Worm (Caenorhabditis elegans): ENCODE results near the gene C54E4.1.
A peak's percentile ranks its signal among the peaks of the same experiment; 100 is the strongest.
"Not testable (repeated sequence)": the region's sequence is repeated elsewhere in the genome, so short reads cannot be mapped to it uniquely, and the experiment has no call there.

C54E4.1 gene

DNA sequence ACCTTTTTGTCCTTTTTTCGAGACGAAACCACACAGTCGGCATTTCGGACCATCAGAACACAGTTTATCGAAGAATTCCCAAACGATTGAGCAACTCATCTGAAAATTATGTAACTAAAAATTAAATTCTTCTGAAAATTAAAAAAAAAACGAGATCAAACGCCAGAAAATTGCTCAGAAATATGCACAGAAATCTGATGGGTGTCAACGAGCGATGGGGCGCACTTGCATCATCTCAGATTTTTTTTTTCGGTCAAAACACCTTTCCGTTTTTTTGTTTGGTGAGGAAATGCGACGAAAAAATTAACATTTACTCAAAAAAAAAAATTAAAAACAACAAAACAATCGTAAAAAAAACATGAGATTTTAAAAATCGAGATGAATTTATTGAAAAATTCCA, 41.4 kb downstream of the C54E4.1 start, which contains the start of gene T04C4.3:
T04C4.3 (minus strand) TSS at position 101 of the 400 bp plus-strand sequence.
- not testable (repeated sequence) for TF ChIP-seq lir-3 (tag; optimal IDR thresholded peaks at IDR 0.05); ctbp-1 (GFP tag; IDR thresholded peaks at IDR 0.05); F10B5.3 (tag; optimal IDR thresholded peaks at IDR 0.05)

DNA sequence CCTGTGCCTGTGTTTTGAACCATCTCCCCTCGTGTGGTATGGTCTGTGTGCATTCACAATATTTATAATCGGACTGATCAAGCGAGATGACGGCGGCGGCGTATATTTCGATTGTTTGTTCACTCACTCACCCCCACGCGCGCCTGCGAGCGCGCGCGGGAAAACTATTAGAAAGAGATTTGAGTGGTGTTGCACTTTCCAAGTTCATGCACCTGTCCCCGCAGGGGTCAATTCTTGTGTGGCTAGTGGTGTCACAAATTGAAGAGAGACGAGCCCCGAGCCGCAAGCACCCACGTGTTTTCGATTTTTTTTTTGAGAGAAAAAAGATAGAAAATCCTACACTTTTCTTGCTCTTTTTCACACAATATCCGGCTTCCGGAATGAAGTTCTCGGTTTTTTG, 41.9 kb downstream of the C54E4.1 start:
- TF ChIP-seq Y5F2A.4 (GFP tag; optimal IDR thresholded peaks at IDR 0.05) (no peak), ceh-32 (tag; optimal IDR thresholded peaks at IDR 0.05; ENCODE audit: poor library complexity) (no peak), F26F4.8 (GFP tag; conservative IDR thresholded peaks at IDR 0.05) (no peak), hmg-1.1 (GFP tag; IDR thresholded peaks at IDR 0.05) (peak; percentile 38), pqm-1 (tag; optimal IDR thresholded peaks at IDR 0.05) (no peak), zag-1 (tag; optimal IDR thresholded peaks at IDR 0.05) (no peak), gei-8 (GFP tag; optimal IDR thresholded peaks at IDR 0.05) (no peak), ZK337.2 (GFP tag; IDR thresholded peaks at IDR 0.05) (no peak), mes-2 (tag; optimal IDR thresholded peaks at IDR 0.05; ENCODE audit: poor library complexity, severe bottlenecking) (no peak), lin-1 (GFP tag; IDR thresholded peaks at IDR 0.05) (no peak), T26A8.4 (GFP tag; IDR thresholded peaks at IDR 0.05) (no peak), Y75B8A.6 (GFP tag; IDR thresholded peaks at IDR 0.05) (no peak), hif-1 (tag; optimal IDR thresholded peaks at IDR 0.05) (no peak), unc-62 (GFP tag; optimal IDR thresholded peaks at IDR 0.05 in 1 of 2) (peak in 1 of 2 experiments; percentile 31), unc-62 (tag; optimal IDR thresholded peaks at IDR 0.05) (no peak), ceh-44 (GFP tag; IDR thresholded peaks at IDR 0.05) (no peak), lin-29 (GFP tag; IDR thresholded peaks at IDR 0.05) (no peak), mxl-2 (GFP tag; conservative IDR thresholded peaks at IDR 0.05) (no peak), dve-1 (tag; optimal IDR thresholded peaks at IDR 0.05; ENCODE audit: insufficient read depth) (no peak), nhr-42 (GFP tag; IDR thresholded peaks at IDR 0.05) (no peak), unc-39 (tag; optimal IDR thresholded peaks at IDR 0.05) (no peak), egl-27 (tag; optimal IDR thresholded peaks at IDR 0.05) (no peak), snpc-1.2 (GFP tag; IDR thresholded peaks at IDR 0.05) (no peak), fkh-10 (GFP tag; optimal IDR thresholded peaks at IDR 0.05) (no peak), lir-3 (tag; optimal IDR thresholded peaks at IDR 0.05) (no peak), nhr-111 (GFP tag; optimal IDR thresholded peaks at IDR 0.05) (no peak), nhr-237 (tag; optimal IDR thresholded peaks at IDR 0.05) (no peak), vab-7 (GFP tag; IDR thresholded peaks at IDR 0.05) (no peak), zfp-3 (GFP tag; conservative IDR thresholded peaks at IDR 0.05) (no peak), hlh-30 (tag; optimal IDR thresholded peaks at IDR 0.05; ENCODE audit: insufficient read depth) (peak; percentile 49), F37D6.2 (tag; optimal IDR thresholded peaks at IDR 0.05) (no peak), pha-4 (GFP tag; IDR thresholded peaks at IDR 0.05) (no peak), pha-4 (tag; optimal IDR thresholded peaks at IDR 0.05) (no peak), mdl-1 (tag; optimal IDR thresholded peaks at IDR 0.05) (peak in 1 of 2 experiments; percentile 31), nhr-77 (tag; optimal IDR thresholded peaks at IDR 0.05) (no peak), nhr-25 (tag; optimal IDR thresholded peaks at IDR 0.05; ENCODE audit: borderline replicate concordance, insufficient read depth) (no peak), lim-7 (GFP tag; IDR thresholded peaks at IDR 0.05) (no peak), nhr-11 (tag; optimal IDR thresholded peaks at IDR 0.05) (no peak), ctbp-1 (GFP tag; IDR thresholded peaks at IDR 0.05) (no peak), skn-1 (tag; optimal IDR thresholded peaks at IDR 0.05) (no peak), ceh-82 (tag; optimal IDR thresholded peaks at IDR 0.05) (no peak), madf-9 (GFP tag; conservative IDR thresholded peaks at IDR 0.05) (no peak), dmd-8 (GFP tag; IDR thresholded peaks at IDR 0.05) (no peak), jun-1 (tag; optimal IDR thresholded peaks at IDR 0.05) (no peak), lin-39 (tag; optimal IDR thresholded peaks at IDR 0.05) (no peak), hlh-11 (tag; optimal IDR thresholded peaks at IDR 0.05) (peak; percentile 48), rbr-2 (tag; optimal IDR thresholded peaks at IDR 0.05) (no peak), egl-43 (GFP tag; IDR thresholded peaks at IDR 0.05) (no peak)
